Fruit fly (Drosophila melanogaster) whole organism, embryonic: ENCODE measurements around the gene Ythdc1.

Experiments
- Blimp-1 ChIP-seq: fragments of 200-800 bp; sonication (Bioruptor generic); optimal IDR thresholded peaks from 3 replicates; lab custom pipeline; 2018; ENCODE audit warnings: missing biosample characterization, missing genetic modification characterization, mild to moderate bottlenecking, moderate library complexity, missing genetic modification reagents
- CG10209 ChIP-seq: fragments of 200-800 bp; sonication (Bioruptor generic); optimal IDR thresholded peaks from 3 replicates; lab custom pipeline; 2017; ENCODE audit warnings: missing biosample characterization, mild to moderate bottlenecking, missing genetic modification characterization, missing genetic modification reagents
- CG10959 ChIP-seq: fragments of 200-800 bp; sonication (Bioruptor generic); IDR thresholded peaks from 2 replicates; pipeline ENCODE4 v1.3.6; 2022; ENCODE audit warnings: missing biosample characterization, missing genetic modification characterization
- CG12391 ChIP-seq: fragments of 200-800 bp; sonication (Bioruptor generic); optimal IDR thresholded peaks from 3 replicates; lab custom pipeline; 2018; ENCODE audit warnings: missing biosample characterization, mild to moderate bottlenecking, missing genetic modification characterization, moderate library complexity
- CG14710 ChIP-seq: fragments of 200-800 bp; sonication (Bioruptor generic); optimal IDR thresholded peaks from 3 replicates; lab custom pipeline; 2019; ENCODE audit warnings: missing biosample characterization, mild to moderate bottlenecking, missing genetic modification characterization, moderate library complexity
- CG16815 ChIP-seq: fragments of 200-800 bp; sonication (Bioruptor generic); optimal IDR thresholded peaks from 3 replicates; lab custom pipeline; 2017; ENCODE audit warnings: missing biosample characterization, mild to moderate bottlenecking, missing genetic modification characterization
- CG17328 ChIP-seq: fragments of 200-800 bp; sonication (Bioruptor generic); IDR thresholded peaks from 2 replicates; pipeline ENCODE4 v1.3.6; 2022; ENCODE audit warnings: missing biosample characterization, missing genetic modification characterization
- CG18262 ChIP-seq: fragments of 200-800 bp; optimal IDR thresholded peaks from 3 replicates; lab custom pipeline; 2019; ENCODE audit warnings: missing biosample characterization, mild to moderate bottlenecking, missing genetic modification characterization, moderate library complexity
- CG2712 ChIP-seq: fragments of 200-800 bp; optimal IDR thresholded peaks from 3 replicates; lab custom pipeline; 2019; ENCODE audit warnings: missing biosample characterization, mild to moderate bottlenecking, missing genetic modification characterization, moderate library complexity
- CG2875 ChIP-seq: fragments of 200-800 bp; sonication (Bioruptor generic); optimal IDR thresholded peaks from 2 replicates; lab custom pipeline; 2017; ENCODE audit warnings: missing biosample characterization, mild to moderate bottlenecking, missing genetic modification characterization, missing genetic modification reagents
- CG3995 ChIP-seq: fragments of 200-800 bp; sonication (Bioruptor generic); optimal IDR thresholded peaks from 3 replicates; lab custom pipeline; 2016; ENCODE audit warnings: missing biosample characterization, missing genetic modification characterization
- CG5953 ChIP-seq: fragments of 200-800 bp; sonication (Bioruptor generic); IDR thresholded peaks from 2 replicates; pipeline ENCODE4 v1.3.6; 2022; ENCODE audit warnings: missing biosample characterization, missing genetic modification characterization
- CG6813 ChIP-seq: fragments of 200-800 bp; sonication (Bioruptor generic); optimal IDR thresholded peaks from 2 replicates; lab custom pipeline; 2017; ENCODE audit warnings: missing biosample characterization, missing genetic modification characterization, mild to moderate bottlenecking, moderate library complexity, missing genetic modification reagents
- CG8359 ChIP-seq: fragments of 200-800 bp; sonication (Bioruptor generic); optimal IDR thresholded peaks from 2 replicates; lab custom pipeline; 2017; ENCODE audit warnings: missing biosample characterization, mild to moderate bottlenecking, missing genetic modification characterization, borderline replicate concordance
- CG9727 ChIP-seq: fragments of 200-800 bp; sonication (Bioruptor generic); optimal IDR thresholded peaks from 3 replicates; lab custom pipeline; 2017; ENCODE audit warnings: missing biosample characterization, mild to moderate bottlenecking, missing genetic modification characterization
- CkIIα-i1 ChIP-seq: fragments of 200-800 bp; sonication (Bioruptor generic); IDR thresholded peaks from 2 replicates; pipeline ENCODE4 v1.3.6; 2022; ENCODE audit warnings: missing biosample characterization, missing genetic modification characterization
- Lpt ChIP-seq: fragments of >200 bp; optimal IDR thresholded peaks from 2 replicates; lab custom pipeline; 2018; ENCODE audit warnings: missing biosample characterization, missing genetic modification characterization
- Myb ChIP-seq: fragments of 200-800 bp; sonication (Bioruptor generic); optimal IDR thresholded peaks from 2 replicates; lab custom pipeline; 2016; ENCODE audit warnings: missing biosample characterization, missing genetic modification characterization
- Side ChIP-seq: fragments of 200-800 bp; sonication (Bioruptor generic); optimal IDR thresholded peaks from 2 replicates; lab custom pipeline; 2016; ENCODE audit warnings: missing biosample characterization, missing genetic modification characterization
- Sox100B ChIP-seq: fragments of 200-800 bp; sonication (Bioruptor generic); optimal IDR thresholded peaks from 3 replicates; lab custom pipeline; 2018; ENCODE audit warnings: missing biosample characterization, mild to moderate bottlenecking, missing genetic modification characterization
- Sox102F ChIP-seq: fragments of 200-800 bp; sonication (Bioruptor generic); optimal IDR thresholded peaks from 2 replicates; lab custom pipeline; 2018; ENCODE audit warnings: missing biosample characterization, mild to moderate bottlenecking, missing genetic modification characterization, moderate library complexity
- Sry-β ChIP-seq: fragments of 200-800 bp; sonication (Bioruptor generic); optimal IDR thresholded peaks from 2 replicates; lab custom pipeline; 2018; ENCODE audit warnings: missing biosample characterization, mild to moderate bottlenecking, missing genetic modification characterization, moderate library complexity
- Xrp1 ChIP-seq: fragments of 200-800 bp; sonication (Bioruptor generic); IDR thresholded peaks from 2 replicates; pipeline ENCODE4 v1.3.6; 2022; ENCODE audit warnings: missing biosample characterization, missing genetic modification characterization
- abd-A ChIP-seq: fragments of 200-800 bp; sonication (Bioruptor generic); optimal IDR thresholded peaks from 3 replicates; lab custom pipeline; 2019; ENCODE audit warnings: missing biosample characterization, mild to moderate bottlenecking, missing genetic modification characterization, moderate library complexity
- ara ChIP-seq: fragments of 200-800 bp; sonication (Bioruptor generic); IDR thresholded peaks from 2 replicates; pipeline ENCODE4 v1.3.6; 2022; ENCODE audit warnings: missing biosample characterization, missing genetic modification characterization
- en ChIP-seq: fragments of 200-800 bp; sonication (Bioruptor generic); optimal IDR thresholded peaks from 2 replicates; lab custom pipeline; 2016; ENCODE audit warnings: missing biosample characterization, missing genetic modification characterization
- esg ChIP-seq: fragments of 200-800 bp; sonication (Bioruptor generic); conservative IDR thresholded peaks from 2 replicates; pipeline ENCODE4 v1.3.6; 2022; ENCODE audit warnings: missing biosample characterization, missing genetic modification characterization
- fd102C ChIP-seq: fragments of 200-800 bp; sonication (Bioruptor generic); optimal IDR thresholded peaks from 2 replicates; lab custom pipeline; 2018; ENCODE audit warnings: missing biosample characterization, mild to moderate bottlenecking, missing genetic modification characterization, moderate library complexity
- gem ChIP-seq: fragments of 200-800 bp; sonication (Bioruptor generic); optimal IDR thresholded peaks from 2 replicates; lab custom pipeline; 2019; ENCODE audit warnings: missing biosample characterization, mild to moderate bottlenecking, missing genetic modification characterization, moderate library complexity
- grau ChIP-seq: fragments of 200-800 bp; optimal IDR thresholded peaks from 3 replicates; lab custom pipeline; 2019; ENCODE audit warnings: missing biosample characterization, mild to moderate bottlenecking, missing genetic modification characterization, moderate library complexity
- jigr1 ChIP-seq: fragments of 200-800 bp; sonication (Bioruptor generic); IDR thresholded peaks from 3 replicates; pipeline ENCODE4 v1.3.6; 2022; ENCODE audit warnings: missing biosample characterization, missing genetic modification characterization
- lilli ChIP-seq: fragments of 200-800 bp; sonication (Bioruptor generic); optimal IDR thresholded peaks from 3 replicates; lab custom pipeline; 2016; ENCODE audit warnings: missing biosample characterization, missing genetic modification characterization
- lola ChIP-seq, 3 experiments: fragments of >200 bp in 2 of 3; fragments of 200-800 bp in 1 of 3; sonication (Bioruptor generic) in 1 of 3; optimal IDR thresholded peaks; 2 replicates each; lab custom pipeline; 2017 to 2019; ENCODE audit warnings: missing biosample characterization in 3 of 3, missing genetic modification characterization in 3 of 3, mild to moderate bottlenecking in 1 of 3, moderate library complexity in 1 of 3
- lov ChIP-seq, 2 experiments: fragments of 200-800 bp in 1 of 2; fragments of >200 bp in 1 of 2; sonication (Bioruptor generic) in 1 of 2; IDR thresholded peaks in 1 of 2; optimal IDR thresholded peaks in 1 of 2; 2 replicates in 1 of 2; 3 replicates in 1 of 2; pipeline versions ENCODE4 v1.3.6 to Lab custom; 2017 to 2022; ENCODE audit warnings: missing biosample characterization in 1 of 2, missing genetic modification characterization in 1 of 2
- nmo ChIP-seq: fragments of 200-800 bp; sonication (Bioruptor generic); optimal IDR thresholded peaks from 2 replicates; lab custom pipeline; 2018; ENCODE audit warnings: missing biosample characterization, mild to moderate bottlenecking, missing genetic modification characterization, moderate library complexity
- org-1 ChIP-seq: fragments of 200-800 bp; sonication (Bioruptor generic); optimal IDR thresholded peaks from 2 replicates; lab custom pipeline; 2017; ENCODE audit warnings: missing biosample characterization, missing genetic modification characterization
- phol ChIP-seq: fragments of 200-800 bp; sonication (Bioruptor generic); optimal IDR thresholded peaks from 3 replicates; lab custom pipeline; 2018; ENCODE audit warnings: missing biosample characterization, mild to moderate bottlenecking, missing genetic modification characterization, moderate library complexity
- sim ChIP-seq: fragments of 200-800 bp; sonication (Bioruptor generic); IDR thresholded peaks from 2 replicates; pipeline ENCODE4 v1.3.6; 2022; ENCODE audit warnings: missing biosample characterization, missing genetic modification characterization
- toy ChIP-seq: fragments of 200-800 bp; sonication (Bioruptor generic); IDR thresholded peaks from 2 replicates; pipeline ENCODE4 v1.3.6; 2022; ENCODE audit warnings: missing biosample characterization, missing genetic modification characterization
- trem ChIP-seq: fragments of 200-800 bp; optimal IDR thresholded peaks from 3 replicates; lab custom pipeline; 2019; ENCODE audit warnings: missing biosample characterization, mild to moderate bottlenecking, missing genetic modification characterization, moderate library complexity
- trh ChIP-seq: fragments of 200-800 bp; sonication (Bioruptor generic); optimal IDR thresholded peaks from 2 replicates; lab custom pipeline; 2016; ENCODE audit warnings: missing biosample characterization, missing genetic modification characterization
- unpg ChIP-seq: fragments of 200-800 bp; sonication (Bioruptor generic); optimal IDR thresholded peaks from 3 replicates; lab custom pipeline; 2018; ENCODE audit warnings: missing biosample characterization, mild to moderate bottlenecking, missing genetic modification characterization, moderate library complexity
- zf30C ChIP-seq: fragments of 200-800 bp; sonication (Bioruptor generic); optimal IDR thresholded peaks from 3 replicates; lab custom pipeline; 2018; ENCODE audit warnings: missing biosample characterization, mild to moderate bottlenecking, missing genetic modification characterization
- zfh1 ChIP-seq: fragments of 200-800 bp; sonication (Bioruptor generic); IDR thresholded peaks from 3 replicates; pipeline ENCODE4 v1.3.6; 2022; ENCODE audit warnings: missing biosample characterization, missing genetic modification characterization

Ythdc1 gene

DNA sequence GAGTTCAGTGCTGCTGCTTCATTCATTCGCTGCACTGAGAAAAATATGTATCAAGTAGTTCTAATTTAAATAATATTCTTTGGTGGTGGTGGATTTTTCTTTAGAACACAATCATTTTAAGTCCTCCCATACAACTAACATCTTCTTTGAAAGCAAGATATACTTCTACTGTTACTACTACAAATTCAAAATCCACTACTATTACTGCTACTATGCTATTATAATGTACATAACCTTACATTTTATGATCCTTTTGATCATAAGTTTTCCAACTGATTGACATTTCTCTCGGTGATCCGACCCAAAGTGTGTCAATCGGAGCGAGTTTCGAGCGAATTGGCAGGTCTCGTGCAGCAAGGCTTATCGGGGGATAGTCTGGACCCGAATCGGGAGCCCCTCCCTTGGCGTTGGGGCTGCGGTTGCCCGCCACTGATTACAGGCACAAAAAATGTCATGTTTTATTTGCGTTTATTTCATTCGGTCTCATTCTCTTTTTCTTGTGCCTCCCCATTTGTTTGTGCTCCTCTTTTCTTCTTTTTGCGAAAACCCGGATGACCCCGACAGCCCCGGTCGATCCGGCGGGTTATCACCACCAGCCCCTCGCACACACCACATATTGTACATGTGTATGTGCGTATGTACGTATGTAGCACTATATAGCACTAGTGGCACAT is 25.4 kb upstream of the Ythdc1 start (continued):
- TF ChIP-seq CG8359 (GFP tag; lab: Kevin White, UChicago) (no peak), trh (GFP tag; lab: Kevin White, UChicago) (no peak), en (GFP tag; lab: Kevin White, UChicago) (no peak), Myb (GFP tag; lab: Kevin White, UChicago) (no peak), Lpt (GFP tag; lab: Kevin White, UChicago) (no peak), CG14710 (tag; lab: Kevin White, UChicago) (peak; percentile 7), lola (GFP tag; optimal IDR thresholded peaks at IDR 0.05; lab: Kevin White, UChicago) (peak in 1 of 3 experiments; percentile 6)

DNA sequence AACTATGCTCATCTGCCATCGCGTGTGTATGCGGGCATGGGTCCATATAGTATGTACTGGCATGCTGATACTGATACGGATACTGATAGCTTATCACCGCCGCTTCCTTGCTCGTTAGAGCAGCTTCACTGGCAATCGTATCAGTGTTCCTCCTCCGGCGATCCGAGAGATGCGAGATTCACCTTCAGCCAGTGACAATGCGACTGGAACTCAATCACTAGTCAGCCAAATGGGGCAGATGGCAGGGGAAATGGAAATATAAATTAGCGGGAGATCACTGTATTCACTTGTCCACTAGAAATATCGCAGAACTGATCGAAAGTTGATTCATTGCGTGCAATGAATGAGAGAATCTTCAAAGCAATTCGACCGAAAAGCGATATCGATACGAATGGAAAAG is 24.5 kb upstream of the Ythdc1 start:
- TF ChIP-seq grau (peak; percentile 56), Sry-β (no peak), Side (GFP tag; lab: Kevin White, UChicago) (no peak), CkIIα-i1 (GFP tag; lab: Robert Waterston, UW) (no peak), CG3995 (GFP tag; lab: Kevin White, UChicago) (peak; percentile 44)

- TF ChIP-seq Sox100B (GFP tag; lab: Kevin White, UChicago): no peak
- peak; percentile 32 for TF ChIP-seq CG18262
- TF ChIP-seq org-1: no peak
- TF ChIP-seq trh (GFP tag; lab: Kevin White, UChicago): no peak
- peak; percentile 30 for TF ChIP-seq gem (tag; lab: Kevin White, UChicago)
- peak; percentile 59; the same call in 1 of the 2 replicates for TF ChIP-seq Xrp1
- TF ChIP-seq lov (optimal IDR thresholded peaks at IDR 0.05; lab: Kevin White, UChicago): no peak
- 0 out of 3 replicates have a peak, but pooled peaks have one; percentile 36 for TF ChIP-seq lov (GFP tag; IDR thresholded peaks at IDR 0.05; lab: Robert Waterston, UW)
- TF ChIP-seq CG10209 (GFP tag; lab: Kevin White, UChicago): peak; percentile 28
- peak; percentile 50 for TF ChIP-seq CG9727 (GFP tag; lab: Kevin White, UChicago)
- peak; percentile 5 for TF ChIP-seq lilli (GFP tag; lab: Kevin White, UChicago)
- peak; percentile 25 for TF ChIP-seq unpg (GFP tag; lab: Kevin White, UChicago)
- no peak for TF ChIP-seq jigr1
- TF ChIP-seq Myb (GFP tag; lab: Kevin White, UChicago): no peak
- no peak for TF ChIP-seq Sox102F (GFP tag; lab: Kevin White, UChicago)
- peak; percentile 45 for TF ChIP-seq CG2712 (tag; lab: Kevin White, UChicago)
- peak; percentile 8; the same call in 1 of the 2 replicates for TF ChIP-seq esg (GFP tag; lab: Robert Waterston, UW)
- peak; percentile 11 for TF ChIP-seq fd102C (GFP tag; lab: Kevin White, UChicago)
- TF ChIP-seq abd-A: no peak
- TF ChIP-seq CkIIα-i1 (GFP tag; lab: Robert Waterston, UW): no peak
- TF ChIP-seq ara (GFP tag; lab: Robert Waterston, UW): no peak
- TF ChIP-seq trem (tag; lab: Kevin White, UChicago): peak; percentile 4
- 0 out of 2 replicates have a peak, but pooled peaks have one; percentile 14 for TF ChIP-seq CG17328
- TF ChIP-seq Blimp-1 (GFP tag; lab: Kevin White, UChicago): peak; percentile 1
- TF ChIP-seq CG10959 (GFP tag; lab: Robert Waterston, UW): peak; percentile 35; the same call in 1 of the 2 replicates
- TF ChIP-seq zfh1 (GFP tag; lab: Robert Waterston, UW): peak; percentile 58; the same call in 2 of the 3 replicates
- TF ChIP-seq zf30C: peak; percentile 56
- TF ChIP-seq nmo: peak; percentile 13
- no peak for TF ChIP-seq sim (GFP tag; lab: Robert Waterston, UW)
- TF ChIP-seq CG6813 (GFP tag; lab: Kevin White, UChicago): no peak
- TF ChIP-seq phol (tag; lab: Kevin White, UChicago): peak; percentile 29
- no peak for TF ChIP-seq toy (GFP tag; lab: Robert Waterston, UW)
- peak; percentile 3 for TF ChIP-seq CG2875 (GFP tag; lab: Kevin White, UChicago)
- TF ChIP-seq CG16815 (GFP tag; lab: Kevin White, UChicago): peak; percentile 24
- peak; percentile 15 for TF ChIP-seq CG12391
- TF ChIP-seq CG5953 (GFP tag; lab: Robert Waterston, UW): no peak
Observed at dm6 chr3L:3397849-3398248, 23.9 kb upstream of the Ythdc1 start.
